Worm (Caenorhabditis elegans): ENCODE measurements around the gene set-1.

Gene set-1

DNA sequence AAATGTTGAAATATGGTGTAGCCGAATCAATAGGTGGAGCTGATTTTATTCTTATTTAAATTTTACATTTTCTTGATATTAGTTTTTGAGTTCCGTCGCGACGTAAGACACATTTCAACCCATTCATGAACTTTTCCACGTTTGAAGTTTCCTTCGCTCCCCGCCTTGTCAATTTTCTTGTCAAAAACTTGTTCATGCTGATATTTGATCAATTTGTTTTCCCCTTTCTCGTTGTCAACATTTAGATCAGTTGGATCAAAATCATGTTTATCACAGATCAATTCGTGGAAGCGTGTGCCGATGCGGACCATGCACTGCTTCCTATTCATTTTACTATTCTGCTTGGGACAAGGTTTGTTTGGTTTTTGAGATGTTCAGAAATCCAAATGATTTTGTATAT lies 30.7 kb upstream of the set-1 start, which contains the start of gene chtb-2:
Gene chtb-2 (plus strand): TSS at position 301 of the 400 bp plus-strand sequence.
- TF ChIP-seq ztf-4 (tag; optimal IDR thresholded peaks at IDR 0.05), result no peak
- no peak for TF ChIP-seq F13H6.1 (tag; optimal IDR thresholded peaks at IDR 0.05)
- no peak for TF ChIP-seq aly-2 (tag; optimal IDR thresholded peaks at IDR 0.05)
- TF ChIP-seq nhr-11 (tag; optimal IDR thresholded peaks at IDR 0.05), result no peak
- TF ChIP-seq lsy-2 (tag; optimal IDR thresholded peaks at IDR 0.05), result no peak
- TF ChIP-seq lin-11 (tag; optimal IDR thresholded peaks at IDR 0.05), result no peak
- TF ChIP-seq crh-2 (tag; optimal IDR thresholded peaks at IDR 0.05), result no peak
- TF ChIP-seq alr-1 (tag; optimal IDR thresholded peaks at IDR 0.05), result no peak
- no peak for TF ChIP-seq nhr-6 (tag; optimal IDR thresholded peaks at IDR 0.05)
- TF ChIP-seq mbf-1 (tag; optimal IDR thresholded peaks at IDR 0.05), result no peak
- TF ChIP-seq elt-3 (tag; optimal IDR thresholded peaks at IDR 0.05), result no peak

DNA sequence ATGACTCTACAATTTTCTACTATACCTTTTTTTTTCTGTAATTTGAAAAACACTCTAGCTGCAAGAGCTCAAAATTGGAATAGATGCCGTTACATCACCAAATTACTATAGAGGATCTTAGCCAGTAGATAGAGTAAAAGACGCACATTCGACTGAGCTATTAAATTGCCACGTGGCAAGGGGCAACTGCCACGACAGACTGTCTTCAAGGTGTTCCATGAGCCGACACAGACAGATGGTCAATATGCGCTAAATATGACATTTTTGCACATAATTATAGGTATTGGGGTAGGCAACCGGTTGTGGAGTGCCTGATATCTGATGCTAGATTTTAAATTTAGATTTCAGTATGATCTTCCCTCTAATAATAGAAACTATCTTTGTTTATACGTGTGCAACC lies 27.3 kb upstream of the set-1 start:
- TF ChIP-seq fos-1 (tag; optimal IDR thresholded peaks at IDR 0.05) (no peak), ceh-82 (tag; optimal IDR thresholded peaks at IDR 0.05) (no peak), nhr-129 (tag; optimal IDR thresholded peaks at IDR 0.05) (no peak), ceh-16 (tag; optimal IDR thresholded peaks at IDR 0.05) (no peak), nhr-12 (tag; optimal IDR thresholded peaks at IDR 0.05) (no peak), peb-1 (tag; optimal IDR thresholded peaks at IDR 0.05) (no peak)

DNA sequence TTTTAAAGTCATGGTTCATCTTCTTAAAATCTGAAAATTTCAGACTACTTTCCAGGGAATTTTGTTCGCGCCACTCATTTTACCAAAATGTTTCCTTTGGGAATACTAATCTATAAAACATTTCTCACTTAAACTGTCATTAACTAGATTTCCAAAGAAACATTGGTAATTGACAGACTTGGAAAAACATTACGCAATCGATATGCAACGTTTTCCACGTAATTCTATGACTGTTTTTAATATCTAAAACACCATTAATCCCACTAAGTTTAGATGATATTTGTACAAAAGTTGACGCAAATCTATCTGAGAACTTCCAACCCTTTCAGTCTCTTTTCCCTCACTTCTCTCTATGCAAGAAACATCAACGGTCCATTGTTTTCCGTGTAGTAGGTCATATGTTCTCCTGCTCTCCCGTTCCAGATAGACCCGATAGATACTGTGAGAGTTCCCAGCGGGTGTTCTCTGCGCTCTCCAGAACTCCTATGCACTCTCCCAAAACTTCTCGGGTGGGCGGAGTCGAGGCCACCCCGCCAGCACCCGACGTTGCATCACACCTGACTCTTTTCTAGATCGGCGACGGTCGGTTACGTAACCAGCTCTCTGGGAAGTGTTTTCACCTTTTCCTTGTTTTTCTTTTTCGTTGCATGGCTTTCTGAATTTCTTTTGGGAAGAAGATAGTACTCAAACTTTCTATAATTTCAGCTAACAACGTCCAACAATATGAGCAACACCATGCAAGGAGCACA lies 26.3 kb upstream of the set-1 start, which contains the start of gene zip-8:
Gene zip-8 (plus strand): TSS at position 700 of the 749 bp plus-strand sequence.
- TF ChIP-seq egl-27 (tag; optimal IDR thresholded peaks at IDR 0.05) (no peak), gmeb-1 (tag; optimal IDR thresholded peaks at IDR 0.05) (no peak), ztf-4 (tag; optimal IDR thresholded peaks at IDR 0.05) (no peak), lin-39 (tag; optimal IDR thresholded peaks at IDR 0.05) (no peak), sma-3 (GFP tag; optimal IDR thresholded peaks at IDR 0.05) (no peak), R02D3.7 (tag; optimal IDR thresholded peaks at IDR 0.05) (no peak), snpc-4 (tag; optimal IDR thresholded peaks at IDR 0.05) (no peak), unc-39 (tag; optimal IDR thresholded peaks at IDR 0.05) (no peak), nhr-237 (tag; optimal IDR thresholded peaks at IDR 0.05) (no peak), nhr-6 (tag; optimal IDR thresholded peaks at IDR 0.05) (no peak), lsy-2 (tag; optimal IDR thresholded peaks at IDR 0.05) (no peak), nhr-12 (tag; optimal IDR thresholded peaks at IDR 0.05) (no peak), peb-1 (tag; optimal IDR thresholded peaks at IDR 0.05) (no peak), sma-9 (GFP tag; optimal IDR thresholded peaks at IDR 0.05) (no peak), sma-9 (tag; optimal IDR thresholded peaks at IDR 0.05) (no peak), nhr-11 (tag; optimal IDR thresholded peaks at IDR 0.05) (no peak), mbf-1 (tag; optimal IDR thresholded peaks at IDR 0.05) (no peak)

DNA sequence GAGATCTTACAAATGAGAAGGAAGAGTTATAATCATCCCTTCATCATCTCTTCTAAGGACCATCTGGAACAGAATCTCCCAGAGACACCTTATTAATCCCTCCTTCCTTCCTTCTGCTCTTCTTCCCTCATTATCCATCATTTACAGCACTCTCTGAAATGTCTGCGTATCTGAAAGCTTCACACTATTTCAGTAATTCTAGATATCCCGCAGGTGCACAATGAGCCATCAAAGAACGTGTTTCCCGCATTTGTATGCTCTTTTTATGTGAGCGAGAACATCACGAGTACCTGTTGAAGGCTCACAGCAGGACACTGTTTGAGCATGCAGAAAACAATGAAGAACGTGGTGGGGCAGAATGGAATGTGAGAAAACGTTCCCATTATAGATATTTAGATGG lies 24.2 kb upstream of the set-1 start:
- TF ChIP-seq C34F6.9 (tag; optimal IDR thresholded peaks at IDR 0.05) (no peak), nhr-11 (tag; optimal IDR thresholded peaks at IDR 0.05) (no peak), unc-62 (GFP tag; optimal IDR thresholded peaks at IDR 0.05) (no peak), ztf-11 (tag; optimal IDR thresholded peaks at IDR 0.05) (no peak), nhr-129 (tag; optimal IDR thresholded peaks at IDR 0.05) (no peak), fos-1 (tag; optimal IDR thresholded peaks at IDR 0.05) (no peak), ZK546.5 (tag; optimal IDR thresholded peaks at IDR 0.05) (no peak), nhr-21 (tag; optimal IDR thresholded peaks at IDR 0.05) (no peak), blmp-1 (tag; optimal IDR thresholded peaks at IDR 0.05; ENCODE audit: insufficient read depth) (no peak), zag-1 (tag; optimal IDR thresholded peaks at IDR 0.05) (no peak), nhr-12 (tag; optimal IDR thresholded peaks at IDR 0.05) (no peak), lin-39 (tag; optimal IDR thresholded peaks at IDR 0.05) (no peak), mdl-1 (tag; optimal IDR thresholded peaks at IDR 0.05) (no peak), crh-2 (tag; optimal IDR thresholded peaks at IDR 0.05) (no peak), ztf-4 (tag; optimal IDR thresholded peaks at IDR 0.05) (no peak)

DNA sequence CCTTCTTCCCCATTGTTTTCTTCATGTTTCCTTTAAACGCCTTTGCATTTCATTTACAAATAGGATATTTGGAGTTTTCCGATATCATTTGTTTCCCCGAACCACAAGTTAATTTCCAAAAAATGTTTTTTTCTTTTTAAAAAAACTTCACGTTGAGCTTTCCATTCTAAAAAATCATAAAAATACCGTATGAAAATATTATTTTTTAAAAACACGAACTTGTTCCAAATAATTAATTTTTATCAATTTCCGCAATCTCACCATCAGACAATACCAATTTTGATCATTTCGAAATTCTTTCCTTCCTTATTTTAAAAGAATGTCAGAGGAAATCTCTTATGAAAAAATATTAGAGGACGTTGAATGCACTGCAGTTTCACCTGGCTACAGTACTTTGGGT lies 19.3 kb upstream of the set-1 start, which contains the start of gene wht-6:
Gene wht-6 (plus strand): TSS at position 301 of the 400 bp plus-strand sequence.
- TF ChIP-seq nhr-237 (tag; optimal IDR thresholded peaks at IDR 0.05) (no peak), nhr-12 (tag; optimal IDR thresholded peaks at IDR 0.05) (no peak), ztf-4 (tag; optimal IDR thresholded peaks at IDR 0.05) (no peak), mab-5 (tag; optimal IDR thresholded peaks at IDR 0.05) (no peak), ceh-16 (tag; optimal IDR thresholded peaks at IDR 0.05) (no peak), lin-13 (GFP tag; optimal IDR thresholded peaks at IDR 0.05) (no peak), sma-9 (GFP tag; optimal IDR thresholded peaks at IDR 0.05) (no peak), sma-9 (tag; optimal IDR thresholded peaks at IDR 0.05) (no peak), peb-1 (tag; optimal IDR thresholded peaks at IDR 0.05) (no peak), sma-3 (GFP tag; optimal IDR thresholded peaks at IDR 0.05) (no peak), F13H6.1 (tag; optimal IDR thresholded peaks at IDR 0.05) (no peak), unc-55 (GFP tag; optimal IDR thresholded peaks at IDR 0.05) (no peak)

Measured in whole organism, L2 larva.